Worm (Caenorhabditis elegans) whole organism, late embryonic: Measurements from ENCODE around the gene Y82E9BL.6.

Source experiments
- Y22D7AL.16 ChIP-seq: sonication (generic microtip); optimal IDR thresholded peaks from 2 replicates; lab custom pipeline; 2016; ENCODE audit warnings: missing genetic modification characterization, missing compliant biosample characterization
- elt-2 ChIP-seq: sonication (generic microtip); optimal IDR thresholded peaks from 2 replicates; lab custom pipeline; 2016; ENCODE audit warnings: missing genetic modification reagents, missing genetic modification characterization, missing compliant biosample characterization
- hlh-15 ChIP-seq: sonication (generic microtip); optimal IDR thresholded peaks from 2 replicates; lab custom pipeline; 2016; ENCODE audit warnings: missing genetic modification characterization, missing compliant biosample characterization
- hlh-6 ChIP-seq: sonication (generic microtip); optimal IDR thresholded peaks from 2 replicates; lab custom pipeline; 2016; ENCODE audit warnings: missing genotype, missing genetic modification characterization, missing compliant biosample characterization
- pha-2 ChIP-seq: sonication (generic microtip); optimal IDR thresholded peaks from 2 replicates; lab custom pipeline; 2017; ENCODE audit warnings: mild to moderate bottlenecking, missing genetic modification characterization, missing compliant biosample characterization
- pha-4 ChIP-seq: fragments of 150-350 bp; optimal IDR thresholded peaks from 2 replicates; lab custom pipeline; 2018; ENCODE audit warnings: missing biosample characterization, missing genetic modification reagents, missing genetic modification characterization
- syd-9 ChIP-seq: sonication (generic microtip); optimal IDR thresholded peaks from 2 replicates; lab custom pipeline; 2016; ENCODE audit warnings: mild to moderate bottlenecking, missing genetic modification characterization, moderate library complexity, missing compliant biosample characterization
- unc-42 ChIP-seq: sonication (generic microtip); optimal IDR thresholded peaks from 2 replicates; lab custom pipeline; 2016; ENCODE audit warnings: missing genotype, missing genetic modification characterization, missing compliant biosample characterization

Gene Y82E9BL.6

DNA sequence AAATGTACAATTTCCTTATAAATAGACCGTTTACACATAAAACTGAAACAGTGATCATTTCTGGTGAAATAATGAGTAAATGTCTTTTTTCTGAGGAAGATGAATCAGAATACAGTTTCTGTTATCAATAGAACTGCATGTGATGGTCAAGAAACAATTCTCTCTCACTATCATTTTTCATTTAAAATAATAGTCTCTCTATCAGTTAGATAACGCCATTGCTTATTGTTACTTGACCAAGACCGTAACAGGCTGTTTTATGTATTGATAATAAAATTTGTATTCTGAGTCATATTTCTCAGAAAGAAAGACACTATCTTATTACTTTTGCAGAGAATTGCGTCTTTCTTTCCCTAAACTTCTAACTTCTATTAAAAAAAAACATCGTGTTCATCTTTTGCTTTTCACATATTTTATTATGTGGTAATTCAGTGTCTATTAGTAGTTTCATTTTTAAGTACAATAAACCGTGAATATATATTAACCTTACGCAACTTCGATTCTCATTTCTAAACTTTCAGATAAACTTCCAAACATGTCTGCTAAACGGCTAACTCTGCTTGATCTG, 50.4 kb downstream of the Y82E9BL.6 start, which contains the start of gene fbxa-35:
Gene fbxa-35 (plus strand): TSS at position 518 of the 568 bp plus-strand sequence.
- no peak for TF ChIP-seq pha-2 (tag; lab: Kevin White, UChicago)
- no peak for TF ChIP-seq unc-42
- TF ChIP-seq Y22D7AL.16 (tag; lab: Kevin White, UChicago) = no peak
- no peak for TF ChIP-seq hlh-6
- TF ChIP-seq syd-9 (tag; lab: Kevin White, UChicago) = no peak
- TF ChIP-seq hlh-15 (tag; lab: Kevin White, UChicago) = no peak
- TF ChIP-seq elt-2 (tag; lab: Kevin White, UChicago) = peak; percentile 65
- no peak for TF ChIP-seq pha-4
